Fruit fly (Drosophila melanogaster) Kc167 (cell line): ENCODE measurements around the gene cac.

Experiments
- Sin3A ChIP-seq: fragments of >200 bp; optimal IDR thresholded peaks from 2 replicates; lab custom pipeline; 2018; ENCODE audit warnings: missing external identifiers
- psq ChIP-seq: fragments of >200 bp; optimal IDR thresholded peaks from 2 replicates; lab custom pipeline; 2017; ENCODE audit warnings: missing external identifiers
- ttk ChIP-seq: sonication (Bioruptor generic); optimal IDR thresholded peaks from 2 replicates; lab custom pipeline; 2017; ENCODE audit warnings: missing external identifiers

- TF ChIP-seq ttk (no peak), Sin3A (lab: Kevin White, UChicago) (no peak), psq (no peak)
These were observed 18.8 kb upstream of the cac start, which contains the start of gene fw for dm6 chrX:12003437-12004394.
